Fruit fly (Drosophila melanogaster) whole organism, prepupa: ENCODE results near the gene JMJD4.

Experiments used
- CG10631 ChIP-seq: fragments of 200-800 bp; sonication (Bioruptor generic); optimal IDR thresholded peaks from 2 replicates; lab custom pipeline; 2016; ENCODE audit warnings: missing biosample characterization, missing genetic modification characterization
- CG10669 ChIP-seq: fragments of 200-800 bp; sonication (Bioruptor generic); optimal IDR thresholded peaks from 3 replicates; lab custom pipeline; 2018; ENCODE audit warnings: missing biosample characterization, mild to moderate bottlenecking, missing genetic modification characterization, moderate library complexity
- CG11294 ChIP-seq: fragments of 200-800 bp; sonication (Bioruptor generic); IDR thresholded peaks from 2 replicates; pipeline ENCODE4 v1.3.6; 2022; ENCODE audit warnings: missing biosample characterization, missing genetic modification characterization
- CG11762 ChIP-seq: fragments of 200-800 bp; sonication (Bioruptor generic); optimal IDR thresholded peaks from 3 replicates; lab custom pipeline; 2016; ENCODE audit warnings: missing biosample characterization, missing genetic modification characterization; ENCODE audit not compliant: insufficient read depth
- CG15336 ChIP-seq: fragments of 200-800 bp; sonication (Bioruptor generic); IDR thresholded peaks from 2 replicates; pipeline ENCODE4 v1.3.6; 2022; ENCODE audit warnings: missing biosample characterization, missing genetic modification characterization
- CG16779 ChIP-seq: fragments of 200-800 bp; sonication (Bioruptor generic); optimal IDR thresholded peaks from 3 replicates; lab custom pipeline; 2017; ENCODE audit warnings: missing biosample characterization, mild to moderate bottlenecking, missing genetic modification characterization
- CG3032 ChIP-seq: fragments of 200-800 bp; optimal IDR thresholded peaks from 2 replicates; lab custom pipeline; 2019; ENCODE audit warnings: missing biosample characterization, mild to moderate bottlenecking, missing genetic modification characterization, moderate library complexity
- CG31627 ChIP-seq: fragments of 200-800 bp; sonication (Bioruptor generic); optimal IDR thresholded peaks from 3 replicates; lab custom pipeline; 2016; ENCODE audit warnings: missing biosample characterization, missing genetic modification characterization
- CG32006 ChIP-seq: fragments of 200-800 bp; sonication (Bioruptor generic); optimal IDR thresholded peaks from 3 replicates; lab custom pipeline; 2017; ENCODE audit warnings: missing biosample characterization, mild to moderate bottlenecking, missing genetic modification characterization
- CG34406 ChIP-seq: fragments of 200-800 bp; sonication (Bioruptor generic); optimal IDR thresholded peaks from 3 replicates; lab custom pipeline; 2016; ENCODE audit warnings: missing biosample characterization, missing genetic modification characterization
- CG3919 ChIP-seq: fragments of 200-800 bp; sonication (Bioruptor generic); optimal IDR thresholded peaks from 3 replicates; lab custom pipeline; 2016; ENCODE audit warnings: missing biosample characterization, missing genetic modification characterization
- CG4318 ChIP-seq: fragments of 200-800 bp; sonication (Bioruptor generic); optimal IDR thresholded peaks from 3 replicates; lab custom pipeline; 2017; ENCODE audit warnings: missing biosample characterization, mild to moderate bottlenecking, missing genetic modification characterization
- CG6276 ChIP-seq: fragments of 200-800 bp; sonication (Bioruptor generic); optimal IDR thresholded peaks from 2 replicates; lab custom pipeline; 2017; ENCODE audit warnings: missing biosample characterization, mild to moderate bottlenecking, missing genetic modification characterization
- CG6792 ChIP-seq: fragments of 200-800 bp; sonication (Bioruptor generic); optimal IDR thresholded peaks from 3 replicates; lab custom pipeline; 2016; ENCODE audit warnings: missing biosample characterization, missing genetic modification characterization
- CG6808 ChIP-seq: fragments of 200-800 bp; sonication (Bioruptor generic); optimal IDR thresholded peaks from 3 replicates; lab custom pipeline; 2017; ENCODE audit warnings: missing biosample characterization, missing genetic modification characterization, mild to moderate bottlenecking, moderate library complexity, missing genetic modification reagents
- CG6854 ChIP-seq: fragments of 200-800 bp; sonication (Bioruptor generic); optimal IDR thresholded peaks from 2 replicates; lab custom pipeline; 2017; ENCODE audit warnings: missing biosample characterization, mild to moderate bottlenecking, missing genetic modification characterization
- CG7368 ChIP-seq: fragments of 200-800 bp; sonication (Bioruptor generic); optimal IDR thresholded peaks from 3 replicates; lab custom pipeline; 2016; ENCODE audit warnings: missing biosample characterization, missing genetic modification characterization
- CG8119 ChIP-seq: fragments of 200-800 bp; sonication (Bioruptor generic); IDR thresholded peaks from 3 replicates; pipeline ENCODE4 v1.3.6; 2022; ENCODE audit warnings: missing biosample characterization, missing genetic modification characterization
- CG9139 ChIP-seq: fragments of 200-800 bp; sonication (Bioruptor generic); optimal IDR thresholded peaks from 3 replicates; lab custom pipeline; 2017; ENCODE audit warnings: missing biosample characterization, mild to moderate bottlenecking, missing genetic modification characterization
- Eip75B ChIP-seq: fragments of 200-800 bp; sonication (Bioruptor generic); optimal IDR thresholded peaks from 3 replicates; lab custom pipeline; 2016; ENCODE audit warnings: missing biosample characterization, missing genetic modification characterization
- Eip93F ChIP-seq: fragments of 200-800 bp; sonication (Bioruptor generic); optimal IDR thresholded peaks from 2 replicates; lab custom pipeline; 2016; ENCODE audit warnings: missing biosample characterization, mild to moderate bottlenecking, missing genetic modification characterization
- Gug ChIP-seq: fragments of 200-800 bp; sonication (Bioruptor generic); IDR thresholded peaks from 2 replicates; pipeline ENCODE4 v1.3.6; 2022; ENCODE audit warnings: missing biosample characterization, missing genetic modification characterization
- Hr38 ChIP-seq: sonication (Bioruptor generic); optimal IDR thresholded peaks from 2 replicates; lab custom pipeline; 2016; ENCODE audit warnings: missing biosample characterization, missing genetic modification characterization
- Hr39 ChIP-seq: fragments of 200-800 bp; sonication (Bioruptor generic); optimal IDR thresholded peaks from 2 replicates; lab custom pipeline; 2016; ENCODE audit warnings: missing biosample characterization, missing genetic modification characterization
- Hr4 ChIP-seq: fragments of 200-800 bp; sonication (Bioruptor generic); optimal IDR thresholded peaks from 3 replicates; lab custom pipeline; 2016; ENCODE audit warnings: missing biosample characterization, missing genetic modification characterization
- Lpt ChIP-seq: fragments of 200-800 bp; sonication (Bioruptor generic); optimal IDR thresholded peaks from 3 replicates; lab custom pipeline; 2016; ENCODE audit warnings: missing biosample characterization, missing genetic modification characterization
- Met ChIP-seq: fragments of 200-800 bp; sonication (Bioruptor generic); optimal IDR thresholded peaks from 3 replicates; lab custom pipeline; 2016; ENCODE audit warnings: missing biosample characterization, missing genetic modification characterization
- Smox ChIP-seq: fragments of 200-800 bp; sonication (Bioruptor generic); optimal IDR thresholded peaks from 3 replicates; lab custom pipeline; 2016; ENCODE audit warnings: missing biosample characterization, missing genetic modification characterization
- Sox14 ChIP-seq: fragments of 200-800 bp; sonication (Bioruptor generic); optimal IDR thresholded peaks from 3 replicates; lab custom pipeline; 2016; ENCODE audit warnings: missing biosample characterization, missing genetic modification characterization
- Sox15 ChIP-seq: fragments of 200-800 bp; sonication (Bioruptor generic); optimal IDR thresholded peaks from 3 replicates; lab custom pipeline; 2016; ENCODE audit warnings: missing biosample characterization, missing genetic modification characterization
- achi ChIP-seq: fragments of 200-800 bp; sonication (Bioruptor generic); optimal IDR thresholded peaks from 3 replicates; lab custom pipeline; 2016; ENCODE audit warnings: missing biosample characterization, missing genetic modification characterization
- cyc ChIP-seq: fragments of 200-800 bp; sonication (Bioruptor generic); optimal IDR thresholded peaks from 3 replicates; lab custom pipeline; 2016; ENCODE audit warnings: missing biosample characterization, missing genetic modification characterization
- dac ChIP-seq: fragments of 200-800 bp; sonication (Bioruptor generic); optimal IDR thresholded peaks from 2 replicates; lab custom pipeline; 2017; ENCODE audit warnings: missing biosample characterization, mild to moderate bottlenecking, missing genetic modification characterization
- esn ChIP-seq: fragments of 200-800 bp; sonication (Bioruptor generic); optimal IDR thresholded peaks from 2 replicates; lab custom pipeline; 2016; ENCODE audit warnings: missing biosample characterization, mild to moderate bottlenecking, missing genetic modification characterization, moderate library complexity
- fd85E ChIP-seq: fragments of 200-800 bp; sonication (Bioruptor generic); optimal IDR thresholded peaks from 3 replicates; lab custom pipeline; 2016; ENCODE audit warnings: missing biosample characterization, missing genetic modification characterization
- fkh ChIP-seq: fragments of 200-800 bp; sonication (Bioruptor generic); optimal IDR thresholded peaks from 3 replicates; lab custom pipeline; 2017; ENCODE audit warnings: missing biosample characterization, mild to moderate bottlenecking, missing genetic modification characterization, moderate library complexity
- lz ChIP-seq: fragments of 200-800 bp; sonication (Bioruptor generic); optimal IDR thresholded peaks from 3 replicates; lab custom pipeline; 2016; ENCODE audit warnings: missing biosample characterization, missing genetic modification characterization
- net ChIP-seq: fragments of 200-800 bp; sonication (Bioruptor generic); optimal IDR thresholded peaks from 3 replicates; lab custom pipeline; 2016; ENCODE audit warnings: missing biosample characterization, missing genetic modification characterization
- pdm3 ChIP-seq: fragments of 200-800 bp; sonication (Bioruptor generic); optimal IDR thresholded peaks from 3 replicates; lab custom pipeline; 2016; ENCODE audit warnings: missing biosample characterization, missing genetic modification characterization
- spab ChIP-seq: fragments of 200-800 bp; sonication (Bioruptor generic); optimal IDR thresholded peaks from 2 replicates; lab custom pipeline; 2017; ENCODE audit warnings: missing biosample characterization, mild to moderate bottlenecking, missing genetic modification characterization, missing genetic modification reagents
- svp ChIP-seq: fragments of 200-800 bp; sonication (Bioruptor generic); peaks from one replicate; lab custom pipeline; 2016; ENCODE audit warnings: missing biosample characterization, missing genetic modification characterization
- topi ChIP-seq: fragments of 200-800 bp; sonication (Bioruptor generic); optimal IDR thresholded peaks from 3 replicates; lab custom pipeline; 2016; ENCODE audit warnings: missing biosample characterization, missing genetic modification characterization
- vri ChIP-seq: fragments of 200-800 bp; sonication (Bioruptor generic); optimal IDR thresholded peaks from 3 replicates; lab custom pipeline; 2016; ENCODE audit warnings: missing biosample characterization, mild to moderate bottlenecking, missing genetic modification characterization

JMJD4 gene

DNA sequence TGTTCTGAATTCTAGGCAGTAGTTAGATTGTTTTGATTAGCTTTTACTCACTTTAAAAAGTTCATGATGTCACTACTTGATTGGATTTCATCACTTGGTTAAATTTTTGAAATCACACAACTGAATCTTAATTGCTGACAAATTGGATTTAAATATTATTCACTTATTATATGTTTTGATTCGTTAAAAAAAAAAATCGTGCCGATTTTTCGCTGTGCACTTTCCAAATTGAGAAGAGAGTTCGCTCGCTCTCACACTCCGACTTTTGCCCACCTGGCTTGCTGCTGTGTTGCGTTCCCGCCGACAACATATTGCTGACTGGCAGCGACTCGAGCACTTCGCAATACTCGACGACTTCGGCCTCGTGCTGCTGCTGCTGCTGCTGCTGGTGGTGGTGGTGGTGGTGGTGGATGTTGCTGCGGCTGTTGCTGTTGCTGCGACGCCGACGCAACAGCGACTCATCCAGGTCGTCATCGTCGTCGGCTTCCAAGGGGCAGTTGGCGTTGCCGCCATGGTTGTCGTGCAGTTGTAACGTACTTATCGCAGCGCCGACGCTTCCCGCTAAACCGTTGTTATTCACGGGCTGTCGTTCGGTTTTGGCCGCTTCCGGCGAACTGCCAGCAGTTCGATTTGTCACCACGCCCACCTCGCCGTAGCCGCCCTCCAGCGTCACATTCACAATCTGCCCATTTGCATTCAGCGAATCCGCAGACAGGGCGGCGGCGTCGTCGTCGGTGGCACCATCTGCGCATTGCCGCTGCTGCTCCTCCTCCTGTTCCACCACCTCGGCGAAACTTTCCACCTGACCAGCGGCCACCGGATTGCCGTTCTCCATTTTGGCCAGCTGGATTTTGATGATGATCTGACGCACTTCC lies 17.4 kb downstream of the JMJD4 start (continued):
- peak; percentile 61 for TF ChIP-seq CG11762
- peak; percentile 80 for TF ChIP-seq Lpt (GFP tag; lab: Kevin White, UChicago)
- peak; percentile 20 for TF ChIP-seq fd85E
- TF ChIP-seq CG6792 (GFP tag; lab: Kevin White, UChicago), result peak; percentile 70
- TF ChIP-seq Hr38 (GFP tag; lab: Kevin White, UChicago), result peak; percentile 17
- peak; percentile 64 for TF ChIP-seq CG34406
- peak; percentile 50 for TF ChIP-seq CG16779 (tag; lab: Kevin White, UChicago)
- peak; percentile 74 for TF ChIP-seq CG6276
- TF ChIP-seq pdm3 (GFP tag; lab: Kevin White, UChicago), result peak; percentile 79
- peak; percentile 43 for TF ChIP-seq dac (GFP tag; lab: Kevin White, UChicago)

DNA sequence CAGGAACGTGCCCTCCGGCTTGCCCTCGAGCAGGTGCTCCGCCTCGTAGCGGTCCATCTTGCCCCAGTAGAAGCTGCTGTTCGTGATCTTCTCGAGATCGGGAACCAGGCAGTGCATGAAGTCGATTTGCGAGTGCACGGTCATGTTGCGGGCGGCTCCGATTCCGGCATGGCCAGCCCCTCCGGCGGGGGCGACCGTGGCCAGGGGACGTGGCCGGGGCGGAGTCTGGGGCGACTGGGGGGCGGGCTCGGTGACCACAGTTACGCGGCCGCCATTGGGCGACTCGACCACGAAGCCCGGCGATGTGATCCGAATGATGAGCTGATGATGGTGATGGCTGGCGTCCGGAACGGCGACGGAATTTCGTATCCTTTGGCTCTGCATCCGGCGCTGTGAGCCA lies 18.5 kb downstream of the JMJD4 start:
- TF ChIP-seq CG6854, result no peak
- no peak for TF ChIP-seq Hr39 (GFP tag; lab: Kevin White, UChicago)
- TF ChIP-seq esn (GFP tag; lab: Kevin White, UChicago), result no peak
- no peak for TF ChIP-seq CG15336 (GFP tag; lab: Robert Waterston, UW)
- TF ChIP-seq CG3032 (tag; lab: Kevin White, UChicago), result no peak
- no peak for TF ChIP-seq spab (GFP tag; lab: Kevin White, UChicago)
- no peak for TF ChIP-seq CG11762
- TF ChIP-seq Hr4 (GFP tag; lab: Kevin White, UChicago), result no peak
- TF ChIP-seq CG6808, result no peak
- no peak for TF ChIP-seq CG7368 (GFP tag; lab: Kevin White, UChicago)
- no peak for TF ChIP-seq CG34406
- no peak for TF ChIP-seq Hr38 (GFP tag; lab: Kevin White, UChicago)
- TF ChIP-seq topi (GFP tag; lab: Kevin White, UChicago), result no peak
- no peak for TF ChIP-seq cyc (GFP tag; lab: Kevin White, UChicago)
- TF ChIP-seq vri (GFP tag; lab: Kevin White, UChicago), result no peak
- no peak for TF ChIP-seq CG10669
- no peak for TF ChIP-seq Smox (GFP tag; lab: Kevin White, UChicago)
- no peak for TF ChIP-seq CG16779 (tag; lab: Kevin White, UChicago)
- TF ChIP-seq CG8119 (GFP tag; lab: Robert Waterston, UW), result no peak
- no peak for TF ChIP-seq dac (GFP tag; lab: Kevin White, UChicago)

dm6 chr2L:18137591-18138247 lies 21.4 kb downstream of the JMJD4 start, which contains the start of gene kel:
Gene kel (minus strand): TSS chr2L:18138083.
- no peak for TF ChIP-seq achi (GFP tag; lab: Kevin White, UChicago)
- TF ChIP-seq fkh (GFP tag; lab: Kevin White, UChicago), result peak; percentile 14
- no peak for TF ChIP-seq dac (GFP tag; lab: Kevin White, UChicago)
- TF ChIP-seq CG15336 (GFP tag; lab: Robert Waterston, UW), result peak; percentile 42; the same call in 1 of the 2 replicates
- peak; percentile 26 for TF ChIP-seq vri (GFP tag; lab: Kevin White, UChicago)
- peak; percentile 70 for TF ChIP-seq svp (GFP tag; lab: Kevin White, UChicago)
- no peak for TF ChIP-seq CG11294 (GFP tag; lab: Robert Waterston, UW)
- no peak for TF ChIP-seq CG10631
- TF ChIP-seq CG6808, result no peak
- TF ChIP-seq Sox14 (GFP tag; lab: Kevin White, UChicago), result peak; percentile 64
- TF ChIP-seq CG31627 (GFP tag; lab: Kevin White, UChicago), result peak; percentile 17
- peak; percentile 61 for TF ChIP-seq CG6854
- no peak for TF ChIP-seq topi (GFP tag; lab: Kevin White, UChicago)
- no peak for TF ChIP-seq CG3032 (tag; lab: Kevin White, UChicago)
- TF ChIP-seq CG10669, result no peak
- peak; percentile 19 for TF ChIP-seq Hr4 (GFP tag; lab: Kevin White, UChicago)
- TF ChIP-seq net (GFP tag; lab: Kevin White, UChicago), result no peak
- no peak for TF ChIP-seq Hr39 (GFP tag; lab: Kevin White, UChicago)
- peak; percentile 27 for TF ChIP-seq lz (GFP tag; lab: Kevin White, UChicago)
- peak; percentile 23 for TF ChIP-seq cyc (GFP tag; lab: Kevin White, UChicago)
- TF ChIP-seq Gug (GFP tag; lab: Robert Waterston, UW), result 0 out of 2 replicates have a peak, but pooled peaks have one; percentile 9
- TF ChIP-seq CG4318 (GFP tag; lab: Kevin White, UChicago), result no peak
- TF ChIP-seq CG9139 (GFP tag; lab: Kevin White, UChicago), result no peak
- TF ChIP-seq Eip93F (GFP tag; lab: Kevin White, UChicago), result no peak
- peak; percentile 58 for TF ChIP-seq CG3919 (GFP tag; lab: Kevin White, UChicago)
- TF ChIP-seq Sox15 (GFP tag; lab: Kevin White, UChicago), result no peak
- no peak for TF ChIP-seq CG32006 (GFP tag; lab: Kevin White, UChicago)
- peak; percentile 51 for TF ChIP-seq esn (GFP tag; lab: Kevin White, UChicago)
- no peak for TF ChIP-seq Met (GFP tag; lab: Kevin White, UChicago)
- TF ChIP-seq Eip75B (GFP tag; lab: Kevin White, UChicago), result peak; percentile 2
- TF ChIP-seq CG6792 (GFP tag; lab: Kevin White, UChicago), result no peak
